Worm (Caenorhabditis elegans): ENCODE data around the gene C14H10.2.

DNA sequence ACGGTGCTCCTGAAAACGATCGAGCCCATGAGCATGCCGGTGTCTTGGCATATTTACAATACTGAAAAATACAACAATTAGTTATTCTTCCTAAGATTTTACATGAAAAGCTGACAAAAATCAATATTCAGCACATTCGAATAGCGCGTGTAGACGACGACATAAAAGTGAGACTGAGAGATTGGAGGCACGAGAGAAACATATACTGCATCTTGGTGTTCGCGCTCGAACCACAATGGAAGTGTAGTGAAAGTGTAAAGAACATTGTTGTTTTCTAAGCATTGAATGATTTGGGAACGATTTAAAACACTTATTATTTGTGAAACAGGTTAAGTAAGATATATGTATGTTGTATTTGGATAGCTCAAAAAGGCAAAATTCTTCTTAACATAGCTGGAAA lies 37.3 kb downstream of the C14H10.2 start, which contains the start of gene F44A6.4:
- TF ChIP-seq med-1 (GFP tag; optimal IDR thresholded peaks at IDR 0.05; ENCODE audit: insufficient read depth) (no peak), tab-1 (GFP tag; IDR thresholded peaks at IDR 0.05) (no peak), ztf-23 (GFP tag; IDR thresholded peaks at IDR 0.05) (no peak), flt-1 (GFP tag; IDR thresholded peaks at IDR 0.05) (no peak), cog-1 (tag; optimal IDR thresholded peaks at IDR 0.05) (no peak), ref-1 (GFP tag; conservative IDR thresholded peaks at IDR 0.05) (no peak), ztf-29 (GFP tag; IDR thresholded peaks at IDR 0.05) (no peak), T22C8.4 (GFP tag; IDR thresholded peaks at IDR 0.05) (0 out of 2 replicates have a peak, but pooled peaks have one; percentile 37), klf-2 (GFP tag; conservative IDR thresholded peaks at IDR 0.05) (no peak)
